Fruit fly (Drosophila melanogaster) Kc167 (cell line): ENCODE results near the gene CG31104.

Experiments
- h ChIP-seq: fragments of >200 bp; optimal IDR thresholded peaks from 3 replicates; lab custom pipeline; 2018; ENCODE audit warnings: missing external identifiers
- insv ChIP-seq: fragments of >200 bp; optimal IDR thresholded peaks from 3 replicates; lab custom pipeline; 2018; ENCODE audit warnings: missing external identifiers
- psq ChIP-seq: fragments of >200 bp; optimal IDR thresholded peaks from 2 replicates; lab custom pipeline; 2017; ENCODE audit warnings: missing external identifiers

DNA sequence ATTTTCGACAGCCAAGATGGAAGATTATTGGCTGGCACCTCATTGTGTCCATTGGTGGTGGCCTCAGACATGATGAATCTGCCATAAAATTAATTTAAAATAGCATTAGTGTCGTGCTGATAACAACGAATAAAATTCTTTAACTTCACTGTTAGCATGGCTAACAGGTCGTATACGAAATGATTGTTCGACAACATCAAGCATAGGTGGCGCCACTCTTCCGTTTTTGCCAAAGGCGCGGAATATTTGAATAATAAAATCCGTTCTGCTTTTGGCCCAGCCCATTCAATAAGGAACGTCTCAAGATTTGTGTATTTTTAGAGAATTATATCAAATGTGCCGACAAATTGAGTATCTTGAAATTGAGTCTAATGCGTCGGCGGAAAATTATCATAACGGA lies 27.3 kb downstream of the CG31104 start:
- TF ChIP-seq h (lab: Kevin White, UChicago), result no peak
- TF ChIP-seq psq (lab: Kevin White, UChicago), result no peak
- TF ChIP-seq insv (lab: Kevin White, UChicago), result no peak
